Worm (Caenorhabditis elegans) whole organism, L2 larva: ENCODE results near the gene nlp-55.

Experiments used
- C34F6.9 ChIP-seq: fragments of 150-350 bp; optimal IDR thresholded peaks from 2 replicates; lab custom pipeline; 2014; ENCODE audit warnings: missing biosample characterization, missing genetic modification characterization
- F13H6.1 ChIP-seq: sonication (generic microtip); optimal IDR thresholded peaks from 2 replicates; lab custom pipeline; 2016; ENCODE audit warnings: missing genetic modification characterization, missing compliant biosample characterization
- Y55F3AM.14 ChIP-seq: fragments of 200-800 bp; sonication (Bioruptor generic); optimal IDR thresholded peaks from 2 replicates; lab custom pipeline; 2018; ENCODE audit warnings: mild to moderate bottlenecking, missing genetic modification characterization, missing compliant biosample characterization
- ZK546.5 ChIP-seq: sonication (generic microtip); optimal IDR thresholded peaks from 2 replicates; lab custom pipeline; 2017; ENCODE audit warnings: missing biosample characterization, missing genetic modification characterization
- alr-1 ChIP-seq: fragments of 150-350 bp; optimal IDR thresholded peaks from 2 replicates; lab custom pipeline; 2014; ENCODE audit warnings: missing biosample characterization, missing genetic modification characterization
- aly-2 ChIP-seq: fragments of 150-350 bp; optimal IDR thresholded peaks from 2 replicates; lab custom pipeline; 2014; ENCODE audit warnings: missing biosample characterization, missing genetic modification characterization
- blmp-1 ChIP-seq: sonication (generic microtip); optimal IDR thresholded peaks from 2 replicates; lab custom pipeline; 2017; ENCODE audit warnings: missing genetic modification characterization, mild to moderate bottlenecking, missing compliant biosample characterization, antibody characterized with exemption, moderate library complexity; ENCODE audit not compliant: insufficient read depth
- ceh-16 ChIP-seq: fragments of 150-350 bp; optimal IDR thresholded peaks from 2 replicates; lab custom pipeline; 2014; ENCODE audit warnings: missing biosample characterization, missing genetic modification characterization
- ceh-82 ChIP-seq: fragments of 150-350 bp; optimal IDR thresholded peaks from 2 replicates; lab custom pipeline; 2014; ENCODE audit warnings: missing biosample characterization, missing genetic modification characterization
- crh-2 ChIP-seq: sonication (generic microtip); optimal IDR thresholded peaks from 2 replicates; lab custom pipeline; 2017; ENCODE audit warnings: missing biosample characterization, missing genetic modification characterization
- egl-27 ChIP-seq: sonication (generic microtip); optimal IDR thresholded peaks from 3 replicates; lab custom pipeline; 2017; ENCODE audit warnings: missing biosample characterization, missing genetic modification reagents, missing genetic modification characterization
- gmeb-1 ChIP-seq: fragments of 150-350 bp; optimal IDR thresholded peaks from 2 replicates; lab custom pipeline; 2014; ENCODE audit warnings: missing biosample characterization, missing genetic modification characterization
- lin-11 ChIP-seq: fragments of 150-350 bp; sonication (generic microtip); optimal IDR thresholded peaks from 2 replicates; lab custom pipeline; 2014; ENCODE audit warnings: missing biosample characterization, missing genetic modification characterization, inconsistent platforms, mixed read lengths
- lin-13 ChIP-seq: fragments of 150-350 bp; optimal IDR thresholded peaks from 2 replicates; lab custom pipeline; 2014; ENCODE audit warnings: missing biosample characterization, missing genetic modification reagents, missing genetic modification characterization
- lsy-2 ChIP-seq, 2 experiments: fragments of 150-350 bp in 1 of 2; sonication (generic microtip) in 1 of 2; optimal IDR thresholded peaks; 2 replicates each; lab custom pipeline; 2014 to 2017; ENCODE audit warnings: missing biosample characterization in 2 of 2, missing genetic modification characterization in 2 of 2
- mdl-1 ChIP-seq, 2 experiments: fragments of 150-350 bp in 1 of 2; sonication (generic microtip) in 1 of 2; optimal IDR thresholded peaks; 2 replicates each; lab custom pipeline; 2017; ENCODE audit warnings: missing biosample characterization in 2 of 2, missing genetic modification characterization in 2 of 2
- nhr-11 ChIP-seq: fragments of 150-350 bp; optimal IDR thresholded peaks from 2 replicates; lab custom pipeline; 2014; ENCODE audit warnings: missing biosample characterization, missing genetic modification characterization
- nhr-129 ChIP-seq: fragments of 150-350 bp; optimal IDR thresholded peaks from 2 replicates; lab custom pipeline; 2014; ENCODE audit warnings: missing biosample characterization, missing genetic modification characterization
- nhr-21 ChIP-seq: fragments of 150-350 bp; optimal IDR thresholded peaks from 2 replicates; lab custom pipeline; 2014; ENCODE audit warnings: missing biosample characterization, missing genetic modification characterization
- nhr-237 ChIP-seq: fragments of 150-350 bp; optimal IDR thresholded peaks from 2 replicates; lab custom pipeline; 2014; ENCODE audit warnings: missing biosample characterization, missing genetic modification characterization
- nhr-6 ChIP-seq: fragments of 150-350 bp; optimal IDR thresholded peaks from 2 replicates; lab custom pipeline; 2014; ENCODE audit warnings: missing biosample characterization, missing genetic modification characterization
- nhr-77 ChIP-seq: fragments of 150-350 bp; optimal IDR thresholded peaks from 2 replicates; lab custom pipeline; 2014; ENCODE audit warnings: missing biosample characterization, missing genetic modification characterization
- peb-1 ChIP-seq: fragments of 150-350 bp; optimal IDR thresholded peaks from 2 replicates; lab custom pipeline; 2014; ENCODE audit warnings: missing biosample characterization, missing genetic modification characterization
- skn-1 ChIP-seq: sonication (generic microtip); optimal IDR thresholded peaks from 2 replicates; lab custom pipeline; 2017; ENCODE audit warnings: missing biosample characterization, missing genetic modification characterization
- sma-3 ChIP-seq: sonication (generic microtip); optimal IDR thresholded peaks from 2 replicates; lab custom pipeline; 2016; ENCODE audit warnings: missing genetic modification reagents, missing genetic modification characterization, missing compliant biosample characterization
- sma-9 ChIP-seq, 2 experiments: fragments of 150-350 bp in 1 of 2; sonication (generic microtip) in 1 of 2; optimal IDR thresholded peaks; 2 replicates each; lab custom pipeline; 2014 to 2016; ENCODE audit warnings: missing genetic modification characterization in 2 of 2, mild to moderate bottlenecking in 1 of 2, missing biosample characterization in 1 of 2, missing compliant biosample characterization in 1 of 2, missing genetic modification reagents in 1 of 2, moderate library complexity in 1 of 2
- unc-55 ChIP-seq: fragments of 150-350 bp; sonication (generic microtip); optimal IDR thresholded peaks from 3 replicates; lab custom pipeline; 2014; ENCODE audit warnings: missing biosample characterization, missing genetic modification reagents, missing genetic modification characterization
- unc-62 ChIP-seq: fragments of 150-350 bp; optimal IDR thresholded peaks from 2 replicates; lab custom pipeline; 2014; ENCODE audit warnings: missing biosample characterization, missing genetic modification reagents, missing genetic modification characterization
- ztf-1 ChIP-seq: fragments of 200-800 bp; sonication (Bioruptor generic); conservative IDR thresholded peaks from 2 replicates; pipeline ENCODE4 v1.3.6; 2022; ENCODE audit warnings: missing genetic modification characterization, missing compliant biosample characterization

nlp-55 gene

ce11 chrII:8328820-8329339 lies 33.7 kb upstream of the nlp-55 start, which contains the start of gene hel-1 (continued):
- TF ChIP-seq nhr-21 (tag; lab: Kevin White, UChicago) (peak; percentile 58), ztf-1 (GFP tag; lab: Robert Waterston, UW) (no peak), unc-55 (GFP tag; lab: Kevin White, UChicago) (peak; percentile 93), lin-11 (tag; lab: Kevin White, UChicago) (peak; percentile 81), blmp-1 (tag; lab: Kevin White, UChicago) (no peak), lsy-2 (tag; optimal IDR thresholded peaks at IDR 0.05; lab: Kevin White, UChicago) (peak; percentile 50 to 91), crh-2 (tag; lab: Kevin White, UChicago) (peak; percentile 83)
- TF ChIP-seq, all 48 proteins: peak for 22

- no peak for TF ChIP-seq nhr-237 (tag; lab: Kevin White, UChicago)
- TF ChIP-seq nhr-6 (tag; lab: Kevin White, UChicago) = no peak
- TF ChIP-seq unc-55 (GFP tag; lab: Kevin White, UChicago) = no peak
Measured at ce11 chrII:8327450-8327849, 32.3 kb upstream of the nlp-55 start.

- TF ChIP-seq C34F6.9 (tag; lab: Kevin White, UChicago) (no peak), aly-2 (tag; lab: Kevin White, UChicago) (no peak), Y55F3AM.14 (GFP tag; lab: Kevin White, UChicago) (no peak)
Measured at ce11 chrII:8326228-8326960, 31.2 kb upstream of the nlp-55 start.

DNA sequence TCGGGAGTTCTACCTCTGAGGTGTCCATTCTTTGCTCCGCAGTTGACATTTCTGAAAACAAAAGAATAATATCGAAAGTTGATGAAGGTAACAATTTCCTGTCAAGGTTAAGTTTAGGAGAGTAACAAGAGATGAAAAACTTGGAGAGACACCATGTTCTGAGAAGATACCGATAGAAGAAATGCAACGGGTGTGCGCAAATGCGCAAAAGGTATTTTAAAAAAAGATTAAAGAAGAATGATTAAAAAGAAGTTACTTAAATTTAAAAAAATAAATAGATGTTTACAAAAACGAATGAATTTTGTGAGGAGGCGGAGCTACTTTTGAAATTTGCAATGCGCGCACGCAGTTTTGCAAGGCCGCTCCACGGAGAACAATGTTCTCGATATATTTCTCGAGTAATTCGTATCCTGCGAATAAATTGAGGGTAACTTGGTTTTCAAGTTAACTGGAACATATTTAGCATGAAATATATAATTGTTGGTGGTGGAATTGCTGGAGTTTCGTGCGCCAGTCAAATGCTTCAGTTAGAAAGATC lies 29.9 kb upstream of the nlp-55 start, which contains the start of the genes ran-3 and C26D10.3:
ran-3 (minus strand) TSS at position 51 of the 538 bp plus-strand sequence.
C26D10.3 (plus strand) TSS at position 385 of the 538 bp plus-strand sequence.
- no peak for TF ChIP-seq sma-9 (GFP tag; optimal IDR thresholded peaks at IDR 0.05; lab: Kevin White, UChicago)
- TF ChIP-seq sma-9 (tag; optimal IDR thresholded peaks at IDR 0.05; lab: Kevin White, UChicago) = no peak
- TF ChIP-seq C34F6.9 (tag; lab: Kevin White, UChicago) = peak; percentile 43
- TF ChIP-seq lin-13 = peak; percentile 17
- peak; percentile 42 for TF ChIP-seq skn-1 (tag; lab: Kevin White, UChicago)
- TF ChIP-seq lin-11 (tag; lab: Kevin White, UChicago) = peak; percentile 54
- TF ChIP-seq unc-55 (GFP tag; lab: Kevin White, UChicago) = peak; percentile 69
- peak in 1 of 2 experiments; percentile 70 for TF ChIP-seq lsy-2 (tag; optimal IDR thresholded peaks at IDR 0.05; lab: Kevin White, UChicago)
- TF ChIP-seq ceh-82 (tag; lab: Kevin White, UChicago) = no peak
- TF ChIP-seq nhr-21 (tag; lab: Kevin White, UChicago) = peak; percentile 18
- peak; percentile 66 for TF ChIP-seq nhr-129 (tag; lab: Kevin White, UChicago)
- TF ChIP-seq crh-2 (tag; lab: Kevin White, UChicago) = peak; percentile 13
- peak; percentile 8 for TF ChIP-seq F13H6.1 (tag; lab: Kevin White, UChicago)
- TF ChIP-seq ztf-1 (GFP tag; lab: Robert Waterston, UW) = no peak
- TF ChIP-seq gmeb-1 (tag; lab: Kevin White, UChicago) = peak; percentile 55
- TF ChIP-seq blmp-1 (tag; lab: Kevin White, UChicago) = no peak
- peak; percentile 47 for TF ChIP-seq sma-3 (GFP tag; lab: Kevin White, UChicago)
- TF ChIP-seq, all 48 proteins: peak for 12

DNA sequence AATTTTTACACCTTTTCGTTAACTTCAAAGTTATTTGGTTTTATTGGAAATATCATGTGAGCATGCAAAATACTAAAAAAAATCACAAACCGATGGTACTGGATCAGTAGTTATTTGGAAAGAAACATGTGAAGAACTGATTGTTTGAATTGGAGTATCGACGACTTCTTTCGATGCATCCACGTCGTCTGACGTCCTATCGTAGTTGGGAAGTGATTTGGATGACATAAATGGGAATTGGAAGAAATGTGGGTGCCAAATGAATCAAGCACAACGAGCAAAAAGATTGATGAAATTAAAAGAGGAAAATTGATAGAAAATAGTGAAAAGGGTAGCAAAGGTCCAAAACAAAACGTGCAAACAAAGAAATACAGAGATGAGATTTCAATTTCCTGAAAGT lies 26.0 kb upstream of the nlp-55 start, which contains the start of gene shw-1:
shw-1 (minus strand) TSS at position 228 of the 400 bp plus-strand sequence.
- TF ChIP-seq nhr-6 (tag; lab: Kevin White, UChicago) (no peak), nhr-77 (tag; lab: Kevin White, UChicago) (no peak), egl-27 (tag; lab: Kevin White, UChicago) (no peak), sma-9 (GFP tag; optimal IDR thresholded peaks at IDR 0.05; lab: Kevin White, UChicago) (no peak), sma-9 (tag; optimal IDR thresholded peaks at IDR 0.05; lab: Kevin White, UChicago) (no peak), ZK546.5 (tag; lab: Kevin White, UChicago) (no peak), mdl-1 (tag; optimal IDR thresholded peaks at IDR 0.05; lab: Kevin White, UChicago) (no peak), alr-1 (tag; lab: Kevin White, UChicago) (no peak), nhr-11 (tag; lab: Kevin White, UChicago) (no peak), C34F6.9 (tag; lab: Kevin White, UChicago) (no peak), aly-2 (tag; lab: Kevin White, UChicago) (no peak), unc-62 (no peak), ceh-82 (tag; lab: Kevin White, UChicago) (no peak), lin-11 (tag; lab: Kevin White, UChicago) (no peak), nhr-129 (tag; lab: Kevin White, UChicago) (no peak), peb-1 (tag; lab: Kevin White, UChicago) (no peak), lin-13 (no peak), ceh-16 (tag; lab: Kevin White, UChicago) (no peak)
- TF ChIP-seq, all 48 proteins: peak for 0
